Worm (Caenorhabditis elegans) whole organism, young adult: ENCODE results near the gene K08F9.3.
"Not testable (repeated sequence)": the region's sequence is repeated elsewhere in the genome, so short reads cannot be mapped to it uniquely, and the experiment has no call there.

Source experiments
- B0261.1 ChIP-seq: sonication (generic microtip); optimal IDR thresholded peaks from 2 replicates; lab custom pipeline; 2016; ENCODE audit warnings: mild to moderate bottlenecking, missing genetic modification characterization, moderate library complexity, missing compliant biosample characterization
- C17E4.6 ChIP-seq: fragments of 200-800 bp; sonication (Bioruptor generic); IDR thresholded peaks from 2 replicates; pipeline ENCODE4 v1.3.6; 2022; ENCODE audit warnings: missing genetic modification reagents, missing genetic modification characterization, missing compliant biosample characterization
- F39B2.1 ChIP-seq: fragments of 200-800 bp; sonication (Bioruptor generic); IDR thresholded peaks from 2 replicates; pipeline ENCODE4 v1.3.6; 2022; ENCODE audit warnings: missing genetic modification reagents, missing genetic modification characterization, missing compliant biosample characterization
- F52B5.7 ChIP-seq: sonication (generic microtip); optimal IDR thresholded peaks from 2 replicates; lab custom pipeline; 2016; ENCODE audit warnings: mild to moderate bottlenecking, missing genetic modification characterization, missing compliant biosample characterization
- F57A8.1 ChIP-seq: fragments of 200-800 bp; sonication (Bioruptor generic); optimal IDR thresholded peaks from 2 replicates; lab custom pipeline; 2018; ENCODE audit warnings: mild to moderate bottlenecking, missing genetic modification characterization, moderate library complexity, missing compliant biosample characterization
- K11D2.4 ChIP-seq: fragments of 200-800 bp; sonication (Bioruptor generic); IDR thresholded peaks from 2 replicates; pipeline ENCODE4 v1.3.6; 2022; ENCODE audit warnings: missing genetic modification reagents, missing genetic modification characterization, missing compliant biosample characterization
- K12H6.12 ChIP-seq: fragments of 200-800 bp; sonication (Bioruptor generic); optimal IDR thresholded peaks from 2 replicates; lab custom pipeline; 2018; ENCODE audit warnings: mild to moderate bottlenecking, missing genetic modification characterization, missing compliant biosample characterization
- T07F8.4 ChIP-seq: sonication (generic microtip); optimal IDR thresholded peaks from 2 replicates; lab custom pipeline; 2016; ENCODE audit warnings: mild to moderate bottlenecking, missing genetic modification characterization, moderate library complexity, missing compliant biosample characterization
- Y67H2A.10 ChIP-seq: fragments of 200-800 bp; sonication (Bioruptor generic); conservative IDR thresholded peaks from 2 replicates; pipeline ENCODE4 v1.3.6; 2022; ENCODE audit warnings: missing genetic modification reagents, missing genetic modification characterization, missing compliant biosample characterization
- Y79H2A.3 ChIP-seq: fragments of 200-800 bp; sonication (Bioruptor generic); conservative IDR thresholded peaks from 2 replicates; pipeline ENCODE4 v1.3.6; 2022; ENCODE audit warnings: missing genetic modification reagents, missing genetic modification characterization, missing compliant biosample characterization
- ama-1 ChIP-seq, 3 experiments: fragments of 150-350 bp in 1 of 3; sonication (generic microtip) in 2 of 3; optimal IDR thresholded peaks; 2 replicates each; lab custom pipeline; 2014 to 2018; ENCODE audit warnings: missing biosample characterization in 2 of 3, missing genetic modification characterization in 2 of 3, missing genetic modification reagents in 2 of 3
- aptf-3 ChIP-seq: fragments of 200-800 bp; sonication (Bioruptor generic); IDR thresholded peaks from 2 replicates; pipeline ENCODE4 v1.3.6; 2022; ENCODE audit warnings: missing genetic modification characterization, missing compliant biosample characterization
- atf-7 ChIP-seq: sonication (generic microtip); optimal IDR thresholded peaks from 2 replicates; lab custom pipeline; 2017; ENCODE audit warnings: mild to moderate bottlenecking, missing genetic modification characterization, missing compliant biosample characterization
- attf-3 ChIP-seq: fragments of 200-800 bp; sonication (Bioruptor generic); conservative IDR thresholded peaks from 2 replicates; pipeline ENCODE4 v1.3.6; 2022; ENCODE audit warnings: missing genetic modification reagents, missing genetic modification characterization, missing compliant biosample characterization
- bed-1 ChIP-seq: fragments of 200-800 bp; sonication (Bioruptor generic); IDR thresholded peaks from 2 replicates; pipeline ENCODE4 v1.3.6; 2022; ENCODE audit warnings: missing genetic modification reagents, missing genetic modification characterization, missing compliant biosample characterization
- cebp-2 ChIP-seq: fragments of 200-800 bp; sonication (Bioruptor generic); IDR thresholded peaks from 2 replicates; pipeline ENCODE4 v1.3.6; 2022; ENCODE audit warnings: missing genetic modification characterization, missing compliant biosample characterization
- ceh-58 ChIP-seq: fragments of 200-800 bp; sonication (Bioruptor generic); IDR thresholded peaks from 2 replicates; pipeline ENCODE4 v1.3.6; 2022; ENCODE audit warnings: missing genetic modification characterization, missing compliant biosample characterization
- die-1 ChIP-seq: sonication (generic microtip); optimal IDR thresholded peaks from 2 replicates; lab custom pipeline; 2016; ENCODE audit warnings: missing genotype, mild to moderate bottlenecking, missing genetic modification characterization, missing compliant biosample characterization
- fkh-3 ChIP-seq: sonication (generic microtip); optimal IDR thresholded peaks from 2 replicates; lab custom pipeline; 2016; ENCODE audit warnings: mild to moderate bottlenecking, missing genetic modification characterization, missing compliant biosample characterization
- hlh-12 ChIP-seq: sonication (generic microtip); optimal IDR thresholded peaks from 2 replicates; lab custom pipeline; 2016; ENCODE audit warnings: missing genetic modification characterization, missing compliant biosample characterization
- lag-1 ChIP-seq: fragments of 200-800 bp; sonication (Bioruptor generic); IDR thresholded peaks from 2 replicates; pipeline ENCODE4 v1.3.6; 2022; ENCODE audit warnings: missing genetic modification reagents, missing genetic modification characterization, missing compliant biosample characterization
- let-526 ChIP-seq: fragments of 200-800 bp; sonication (Bioruptor generic); IDR thresholded peaks from 2 replicates; pipeline ENCODE4 v1.3.6; 2022; ENCODE audit warnings: missing genetic modification reagents, missing genetic modification characterization, missing compliant biosample characterization
- let-607 ChIP-seq, 2 experiments: fragments of 200-800 bp in 1 of 2; sonication (Bioruptor generic) in 1 of 2; sonication (generic microtip) in 1 of 2; optimal IDR thresholded peaks; 2 replicates each; lab custom pipeline; 2016 to 2018; ENCODE audit warnings: mild to moderate bottlenecking in 2 of 2, missing compliant biosample characterization in 2 of 2, missing genetic modification characterization in 2 of 2, moderate library complexity in 2 of 2, missing genotype in 1 of 2
- lin-54 ChIP-seq: fragments of 200-800 bp; sonication (Bioruptor generic); optimal IDR thresholded peaks from 2 replicates; lab custom pipeline; 2018; ENCODE audit warnings: mild to moderate bottlenecking, missing genetic modification characterization, missing compliant biosample characterization
- madf-3 ChIP-seq: fragments of 200-800 bp; sonication (Bioruptor generic); IDR thresholded peaks from 2 replicates; pipeline ENCODE4 v1.3.6; 2022; ENCODE audit warnings: missing genetic modification reagents, missing genetic modification characterization, missing compliant biosample characterization
- madf-8 ChIP-seq: fragments of 200-800 bp; sonication (Bioruptor generic); conservative IDR thresholded peaks from 2 replicates; pipeline ENCODE4 v1.3.6; 2022; ENCODE audit warnings: missing genetic modification reagents, missing genetic modification characterization, missing compliant biosample characterization
- mes-4 ChIP-seq: sonication (generic microtip); optimal IDR thresholded peaks from 2 replicates; lab custom pipeline; 2016; ENCODE audit warnings: missing genotype, missing genetic modification characterization, missing compliant biosample characterization
- nfya-1 ChIP-seq: sonication (generic microtip); optimal IDR thresholded peaks from 2 replicates; lab custom pipeline; 2017; ENCODE audit warnings: antibody characterized with exemption, missing compliant biosample characterization, missing genetic modification characterization, borderline replicate concordance; ENCODE audit not compliant: insufficient read depth
- nfya-2 ChIP-seq: fragments of 200-800 bp; sonication (Bioruptor generic); IDR thresholded peaks from 2 replicates; pipeline ENCODE4 v1.3.6; 2022; ENCODE audit warnings: missing genetic modification reagents, missing genetic modification characterization, missing compliant biosample characterization
- nfyb-1 ChIP-seq: fragments of 200-800 bp; sonication (Bioruptor generic); IDR thresholded peaks from 2 replicates; pipeline ENCODE4 v1.3.6; 2022; ENCODE audit warnings: missing genetic modification reagents, missing genetic modification characterization, missing compliant biosample characterization
- nhr-27 ChIP-seq: fragments of 200-800 bp; sonication (Bioruptor generic); optimal IDR thresholded peaks from 2 replicates; lab custom pipeline; 2018; ENCODE audit warnings: mild to moderate bottlenecking, missing genetic modification characterization, moderate library complexity, missing compliant biosample characterization
- nhr-80 ChIP-seq: sonication (generic microtip); optimal IDR thresholded peaks from 2 replicates; lab custom pipeline; 2016; ENCODE audit warnings: missing genetic modification characterization, missing compliant biosample characterization
- nhr-90 ChIP-seq: sonication (generic microtip); optimal IDR thresholded peaks from 2 replicates; lab custom pipeline; 2016; ENCODE audit warnings: missing genotype, mild to moderate bottlenecking, missing genetic modification characterization, missing compliant biosample characterization
- pbrm-1 ChIP-seq: fragments of 200-800 bp; sonication (Bioruptor generic); IDR thresholded peaks from 2 replicates; pipeline ENCODE4 v1.3.6; 2022; ENCODE audit warnings: missing genetic modification reagents, missing genetic modification characterization, missing compliant biosample characterization
- rec-8 ChIP-seq, 2 experiments: sonication (generic microtip); optimal IDR thresholded peaks; 2 replicates each; lab custom pipeline; 2016; ENCODE audit warnings: mild to moderate bottlenecking in 2 of 2, missing genetic modification characterization in 2 of 2, missing genetic modification reagents in 2 of 2, missing genotype in 2 of 2, missing biosample characterization in 1 of 2, missing compliant biosample characterization in 1 of 2, moderate library complexity in 1 of 2
- tlf-1 ChIP-seq: fragments of 200-800 bp; sonication (Bioruptor generic); optimal IDR thresholded peaks from 2 replicates; lab custom pipeline; 2018; ENCODE audit warnings: mild to moderate bottlenecking, missing genetic modification characterization, missing compliant biosample characterization
- unc-130 ChIP-seq: sonication (generic microtip); optimal IDR thresholded peaks from 2 replicates; lab custom pipeline; 2016; ENCODE audit warnings: missing genetic modification reagents, missing genetic modification characterization, missing compliant biosample characterization
- zfh-2 ChIP-seq: fragments of 200-800 bp; sonication (Bioruptor generic); conservative IDR thresholded peaks from 2 replicates; pipeline ENCODE4 v1.3.6; 2022; ENCODE audit warnings: missing genetic modification reagents, missing genetic modification characterization, missing compliant biosample characterization
- zim-3 ChIP-seq: sonication (generic microtip); optimal IDR thresholded peaks from 2 replicates; lab custom pipeline; 2017; ENCODE audit warnings: mild to moderate bottlenecking, missing genetic modification characterization, moderate library complexity, missing compliant biosample characterization
- ztf-22 ChIP-seq: fragments of 200-800 bp; sonication (Bioruptor generic); optimal IDR thresholded peaks from 2 replicates; lab custom pipeline; 2018; ENCODE audit warnings: mild to moderate bottlenecking, missing genetic modification characterization, moderate library complexity, missing compliant biosample characterization
- ztf-26 ChIP-seq: sonication (generic microtip); optimal IDR thresholded peaks from 2 replicates; lab custom pipeline; 2017; ENCODE audit warnings: missing genetic modification characterization, missing compliant biosample characterization
- ztf-28 ChIP-seq: fragments of 200-800 bp; sonication (Bioruptor generic); IDR thresholded peaks from 2 replicates; pipeline ENCODE4 v1.3.6; 2022; ENCODE audit warnings: missing genetic modification reagents, missing genetic modification characterization, missing compliant biosample characterization
- ztf-3 ChIP-seq: fragments of 200-800 bp; sonication (Bioruptor generic); optimal IDR thresholded peaks from 2 replicates; lab custom pipeline; 2018; ENCODE audit warnings: mild to moderate bottlenecking, missing genetic modification characterization, missing compliant biosample characterization

Gene K08F9.3

DNA sequence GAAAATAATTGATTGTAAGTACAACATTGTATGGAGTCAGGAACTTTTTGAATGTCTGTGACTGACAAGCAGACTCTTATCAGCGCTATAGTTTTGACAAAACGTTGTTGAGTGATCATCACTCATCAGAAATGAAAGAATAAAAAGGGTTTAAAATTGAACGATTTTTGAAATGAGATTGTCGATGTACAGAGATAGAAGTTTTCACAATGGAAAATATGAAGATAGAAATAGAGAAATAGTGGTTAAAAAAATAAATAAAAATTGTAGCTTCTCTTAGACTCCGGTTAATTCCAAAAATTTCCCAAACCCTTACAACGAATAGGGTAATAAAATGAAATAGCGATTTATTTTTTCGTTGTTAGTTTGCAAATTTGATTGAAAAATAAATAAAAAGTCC lies 15.2 kb upstream of the K08F9.3 start, which contains the start of gene ugt-30:
ugt-30 (minus strand) TSS at position 101 of the 400 bp plus-strand sequence.
- TF ChIP-seq F39B2.1 (GFP tag; lab: Robert Waterston, UW); nhr-90 (tag; lab: Kevin White, UChicago); unc-130 (GFP tag; lab: Kevin White, UChicago): not testable (repeated sequence)

- TF ChIP-seq Y79H2A.3 (GFP tag; lab: Robert Waterston, UW) = no peak
- no peak for TF ChIP-seq ztf-3 (GFP tag; lab: Kevin White, UChicago)
- TF ChIP-seq lin-54 (GFP tag; lab: Kevin White, UChicago) = no peak
- no peak for TF ChIP-seq aptf-3 (GFP tag; lab: Robert Waterston, UW)
- no peak for TF ChIP-seq pbrm-1 (GFP tag; lab: Robert Waterston, UW)
- no peak for TF ChIP-seq rec-8 (tag; optimal IDR thresholded peaks at IDR 0.05; lab: Kevin White, UChicago)
- no peak for TF ChIP-seq madf-3
- TF ChIP-seq Y67H2A.10 = no peak
- TF ChIP-seq ztf-26 (tag; lab: Kevin White, UChicago) = no peak
- no peak for TF ChIP-seq fkh-3 (tag; lab: Kevin White, UChicago)
- TF ChIP-seq lag-1 (GFP tag; lab: Robert Waterston, UW) = no peak
- TF ChIP-seq attf-3 (GFP tag; lab: Robert Waterston, UW) = no peak
- no peak for TF ChIP-seq ztf-22 (GFP tag; lab: Kevin White, UChicago)
These were observed 12.9 kb upstream of the K08F9.3 start, which contains the start of gene srj-27 for ce11 chrV:15127413-15127812. TSS of gene srj-27 (minus strand) at chrV:15127513.

DNA sequence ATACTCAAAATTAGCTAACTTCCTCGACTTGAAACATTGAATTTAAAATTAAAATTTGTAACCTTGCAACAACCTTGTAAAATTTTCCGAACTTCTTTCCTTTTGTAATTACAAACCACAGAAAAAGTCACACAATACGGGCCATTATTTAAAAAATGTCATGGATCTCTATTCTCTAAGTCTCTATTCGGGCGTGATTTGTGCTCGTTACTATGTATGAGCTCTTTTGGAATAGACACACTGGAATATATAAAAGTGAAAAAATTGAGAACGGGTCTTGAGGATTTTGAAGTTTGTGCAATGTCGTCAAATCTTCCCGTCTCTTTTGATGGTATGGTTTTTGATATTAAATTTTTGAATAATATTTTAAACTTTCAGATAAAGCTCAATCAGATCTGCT lies 12.4 kb upstream of the K08F9.3 start, which contains the start of gene srr-7:
srr-7 (plus strand) TSS at position 301 of the 400 bp plus-strand sequence.
- no peak for TF ChIP-seq attf-3 (GFP tag; lab: Robert Waterston, UW)
- TF ChIP-seq die-1 (tag; lab: Kevin White, UChicago) = no peak
- no peak for TF ChIP-seq let-607 (tag; optimal IDR thresholded peaks at IDR 0.05; lab: Kevin White, UChicago)
- TF ChIP-seq T07F8.4 = no peak
- TF ChIP-seq nhr-27 = no peak
- no peak for TF ChIP-seq C17E4.6 (GFP tag; lab: Robert Waterston, UW)
- TF ChIP-seq zim-3 (tag; lab: Kevin White, UChicago) = no peak
- no peak for TF ChIP-seq nfyb-1 (GFP tag; lab: Robert Waterston, UW)
- TF ChIP-seq zfh-2 (GFP tag; lab: Robert Waterston, UW) = no peak
- no peak for TF ChIP-seq K11D2.4
- TF ChIP-seq K12H6.12 (tag; lab: Kevin White, UChicago) = no peak
- no peak for TF ChIP-seq F57A8.1 (GFP tag; lab: Kevin White, UChicago)
- no peak for TF ChIP-seq lin-54 (GFP tag; lab: Kevin White, UChicago)
- TF ChIP-seq atf-7 (tag; lab: Kevin White, UChicago) = no peak
- TF ChIP-seq ztf-28 = no peak
- no peak for TF ChIP-seq rec-8 (tag; optimal IDR thresholded peaks at IDR 0.05; lab: Kevin White, UChicago)
- no peak for TF ChIP-seq nfya-1 (tag; lab: Kevin White, UChicago)
- no peak for TF ChIP-seq F52B5.7 (tag; lab: Kevin White, UChicago)
- no peak for TF ChIP-seq tlf-1 (GFP tag; lab: Kevin White, UChicago)
- TF ChIP-seq madf-8 (GFP tag; lab: Robert Waterston, UW) = no peak
- TF ChIP-seq, all 124 proteins: peak for 0

- TF ChIP-seq mes-4 = no peak
- TF ChIP-seq let-607 (tag; optimal IDR thresholded peaks at IDR 0.05; lab: Kevin White, UChicago) = no peak
- no peak for TF ChIP-seq nhr-80
- TF ChIP-seq nfya-2 = no peak
- TF ChIP-seq madf-8 (GFP tag; lab: Robert Waterston, UW) = no peak
- TF ChIP-seq hlh-12 (tag; lab: Kevin White, UChicago) = no peak
- no peak for TF ChIP-seq B0261.1
- TF ChIP-seq T07F8.4 = no peak
- TF ChIP-seq cebp-2 (GFP tag; lab: Robert Waterston, UW) = no peak
- no peak for TF ChIP-seq let-526
- TF ChIP-seq ceh-58 = no peak
- TF ChIP-seq aptf-3 (GFP tag; lab: Robert Waterston, UW) = no peak
- TF ChIP-seq bed-1 = no peak
- no peak for TF ChIP-seq F57A8.1 (GFP tag; lab: Kevin White, UChicago)
- no peak for TF ChIP-seq ama-1 (optimal IDR thresholded peaks at IDR 0.05; lab: Kevin White, UChicago)
- TF ChIP-seq ama-1 (GFP tag; optimal IDR thresholded peaks at IDR 0.05; lab: Kevin White, UChicago) = no peak
These were observed 7.9 kb upstream of the K08F9.3 start, which contains the start of gene str-171 for ce11 chrV:15132423-15132822. TSS of gene str-171 (minus strand) at chrV:15132523.
